Worm (Caenorhabditis elegans) whole organism, late embryonic: ENCODE results near the gene C56A3.5.

Source experiments
- F13H6.1 ChIP-seq: sonication (generic microtip); optimal IDR thresholded peaks from 2 replicates; lab custom pipeline; 2016; ENCODE audit warnings: missing genetic modification characterization, missing compliant biosample characterization
- ceh-9 ChIP-seq: sonication (generic microtip); optimal IDR thresholded peaks from 2 replicates; lab custom pipeline; 2016; ENCODE audit warnings: mild to moderate bottlenecking, missing genetic modification characterization, inconsistent platforms, missing compliant biosample characterization
- fkh-10 ChIP-seq: fragments of 150-350 bp; optimal IDR thresholded peaks from 2 replicates; lab custom pipeline; 2014; ENCODE audit warnings: missing biosample characterization, missing genetic modification reagents, missing genetic modification characterization
- hlh-6 ChIP-seq: sonication (generic microtip); optimal IDR thresholded peaks from 2 replicates; lab custom pipeline; 2016; ENCODE audit warnings: missing genotype, missing genetic modification characterization, missing compliant biosample characterization
- nhr-11 ChIP-seq: fragments of 150-350 bp; optimal IDR thresholded peaks from 2 replicates; lab custom pipeline; 2014; ENCODE audit warnings: missing biosample characterization, missing genetic modification characterization
- pag-3 ChIP-seq: sonication (generic microtip); optimal IDR thresholded peaks from 2 replicates; lab custom pipeline; 2016; ENCODE audit warnings: missing compliant biosample characterization, missing genetic modification characterization, borderline replicate concordance
- pqm-1 ChIP-seq: sonication (generic microtip); optimal IDR thresholded peaks from 2 replicates; lab custom pipeline; 2016; ENCODE audit warnings: missing genetic modification characterization, missing compliant biosample characterization
- sox-4 ChIP-seq: sonication (generic microtip); optimal IDR thresholded peaks from 2 replicates; lab custom pipeline; 2017; ENCODE audit warnings: mild to moderate bottlenecking, missing genetic modification characterization, inconsistent platforms, missing compliant biosample characterization
- tbx-7 ChIP-seq: sonication (generic microtip); optimal IDR thresholded peaks from 2 replicates; lab custom pipeline; 2016; ENCODE audit warnings: missing genotype, missing genetic modification characterization, missing compliant biosample characterization
- ztf-16 ChIP-seq: sonication (generic microtip); optimal IDR thresholded peaks from 2 replicates; lab custom pipeline; 2017; ENCODE audit warnings: missing genetic modification characterization, missing compliant biosample characterization

DNA sequence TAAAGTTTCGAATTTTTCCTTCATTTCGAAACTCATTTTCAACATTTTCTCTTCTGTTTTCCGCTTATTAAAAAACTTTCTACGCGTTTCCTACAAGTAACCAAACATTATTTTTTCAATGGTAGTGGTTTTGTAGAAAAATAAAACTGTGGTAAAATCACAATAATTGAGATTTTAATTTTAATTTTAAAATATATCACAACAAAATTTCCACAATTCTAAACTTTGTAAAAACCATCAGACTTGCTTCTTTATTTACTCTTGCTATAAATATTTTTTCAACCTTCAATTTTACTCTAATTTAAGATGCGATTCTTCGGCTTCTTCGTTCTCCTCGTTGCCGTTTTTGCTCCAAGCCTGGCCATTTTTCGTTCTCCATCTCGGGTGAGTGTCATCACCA, 36.1 kb downstream of the C56A3.5 start, which contains the start of gene F53F4.17:
- TF ChIP-seq fkh-10 (GFP tag; lab: Kevin White, UChicago) (no peak), ztf-16 (no peak), nhr-11 (no peak), pqm-1 (no peak), ceh-9 (no peak), tbx-7 (tag; lab: Kevin White, UChicago) (no peak), F13H6.1 (tag; lab: Kevin White, UChicago) (no peak), hlh-6 (no peak), sox-4 (tag; lab: Kevin White, UChicago) (no peak), pag-3 (tag; lab: Kevin White, UChicago) (no peak)
